Worm (Caenorhabditis elegans) whole organism, L3 larva: ENCODE results near the gene T05H4.15.

ENCODE experiments used
- R02D3.7 ChIP-seq: fragments of 150-350 bp; optimal IDR thresholded peaks from 2 replicates; lab custom pipeline; 2014; ENCODE audit warnings: missing biosample characterization, missing genetic modification characterization
- ZK546.5 ChIP-seq: sonication (generic microtip); optimal IDR thresholded peaks from 2 replicates; lab custom pipeline; 2017; ENCODE audit warnings: missing biosample characterization, missing genetic modification characterization
- aly-2 ChIP-seq: fragments of 150-350 bp; optimal IDR thresholded peaks from 2 replicates; lab custom pipeline; 2014; ENCODE audit warnings: missing biosample characterization, missing genetic modification characterization
- ceh-28 ChIP-seq: fragments of 150-350 bp; optimal IDR thresholded peaks from 2 replicates; lab custom pipeline; 2014; ENCODE audit warnings: missing biosample characterization, missing genetic modification reagents, missing genetic modification characterization
- ceh-9 ChIP-seq: sonication (generic microtip); optimal IDR thresholded peaks from 2 replicates; lab custom pipeline; 2018; ENCODE audit warnings: missing biosample characterization, missing genetic modification characterization
- daf-12 ChIP-seq: fragments of 150-350 bp; optimal IDR thresholded peaks from 2 replicates; lab custom pipeline; 2014; ENCODE audit warnings: missing biosample characterization, missing genetic modification reagents, missing genetic modification characterization
- egl-5 ChIP-seq: fragments of 150-350 bp; optimal IDR thresholded peaks from 2 replicates; lab custom pipeline; 2017; ENCODE audit warnings: missing biosample characterization, missing genetic modification reagents, missing genetic modification characterization, inconsistent platforms
- elt-1 ChIP-seq: fragments of 150-350 bp; optimal IDR thresholded peaks from 2 replicates; lab custom pipeline; 2014; ENCODE audit warnings: missing biosample characterization, missing genetic modification characterization
- elt-2 ChIP-seq: sonication (generic microtip); optimal IDR thresholded peaks from 2 replicates; lab custom pipeline; 2016; ENCODE audit warnings: missing genetic modification reagents, mild to moderate bottlenecking, missing genetic modification characterization, missing compliant biosample characterization
- elt-3 ChIP-seq, 3 experiments: fragments of 150-350 bp in 1 of 3; sonication (generic microtip) in 2 of 3; optimal IDR thresholded peaks; 2 replicates in 2 of 3; 4 replicates in 1 of 3; lab custom pipeline; 2014 to 2017; ENCODE audit warnings: missing biosample characterization in 3 of 3, missing genetic modification characterization in 3 of 3
- eor-1 ChIP-seq, 2 experiments: fragments of 150-350 bp; optimal IDR thresholded peaks; 2 replicates each; lab custom pipeline; 2014 to 2018; ENCODE audit warnings: missing biosample characterization in 2 of 2, missing genetic modification characterization in 2 of 2
- fos-1 ChIP-seq: fragments of 150-350 bp; optimal IDR thresholded peaks from 2 replicates; lab custom pipeline; 2014; ENCODE audit warnings: missing biosample characterization, missing genetic modification characterization
- hmg-11 ChIP-seq: sonication (generic microtip); optimal IDR thresholded peaks from 2 replicates; lab custom pipeline; 2016; ENCODE audit warnings: missing genetic modification characterization, missing compliant biosample characterization
- jun-1 ChIP-seq: fragments of 150-350 bp; optimal IDR thresholded peaks from 2 replicates; lab custom pipeline; 2014; ENCODE audit warnings: missing biosample characterization, missing genetic modification reagents, missing genetic modification characterization
- lin-15B ChIP-seq: fragments of 150-350 bp; optimal IDR thresholded peaks from 2 replicates; lab custom pipeline; 2014; ENCODE audit warnings: missing biosample characterization, missing genetic modification characterization
- lsy-12 ChIP-seq: sonication (generic microtip); optimal IDR thresholded peaks from 2 replicates; lab custom pipeline; 2016; ENCODE audit warnings: mild to moderate bottlenecking, missing genetic modification characterization, missing compliant biosample characterization
- nfya-1 ChIP-seq: sonication (generic microtip); optimal IDR thresholded peaks from 2 replicates; lab custom pipeline; 2017; ENCODE audit warnings: missing genetic modification characterization, mild to moderate bottlenecking, missing compliant biosample characterization, antibody characterized with exemption, moderate library complexity; ENCODE audit not compliant: insufficient read depth
- nhr-11 ChIP-seq: fragments of 150-350 bp; optimal IDR thresholded peaks from 2 replicates; lab custom pipeline; 2014; ENCODE audit warnings: missing biosample characterization, missing genetic modification characterization
- nhr-23 ChIP-seq: fragments of 150-350 bp; optimal IDR thresholded peaks from 2 replicates; lab custom pipeline; 2014; ENCODE audit warnings: missing biosample characterization, missing genetic modification reagents, missing genetic modification characterization
- nhr-25 ChIP-seq: sonication (generic microtip); optimal IDR thresholded peaks from 2 replicates; lab custom pipeline; 2017; ENCODE audit warnings: missing biosample characterization, missing genetic modification characterization
- nhr-28 ChIP-seq: fragments of 150-350 bp; optimal IDR thresholded peaks from 2 replicates; lab custom pipeline; 2014; ENCODE audit warnings: missing biosample characterization, missing genetic modification characterization
- nhr-67 ChIP-seq: fragments of 150-350 bp; optimal IDR thresholded peaks from 2 replicates; lab custom pipeline; 2014; ENCODE audit warnings: missing biosample characterization, missing genetic modification characterization
- nhr-76 ChIP-seq: fragments of 150-350 bp; sonication (generic microtip); optimal IDR thresholded peaks from 5 replicates; lab custom pipeline; 2014; ENCODE audit warnings: missing biosample characterization, missing genetic modification characterization
- pha-4 ChIP-seq: fragments of 150-350 bp; optimal IDR thresholded peaks from 2 replicates; lab custom pipeline; 2014; ENCODE audit warnings: missing biosample characterization, missing genetic modification reagents, missing genetic modification characterization
- pqm-1 ChIP-seq: fragments of 150-350 bp; optimal IDR thresholded peaks from 2 replicates; lab custom pipeline; 2017; ENCODE audit warnings: missing biosample characterization, missing genetic modification characterization, inconsistent platforms
- sea-2 ChIP-seq: fragments of 150-350 bp; sonication (generic microtip); optimal IDR thresholded peaks from 4 replicates; lab custom pipeline; 2014; ENCODE audit warnings: missing biosample characterization, missing genetic modification reagents, missing genetic modification characterization
- unc-39 ChIP-seq: sonication (generic microtip); optimal IDR thresholded peaks from 4 replicates; lab custom pipeline; 2017; ENCODE audit warnings: missing biosample characterization, missing genetic modification characterization
- unc-62 ChIP-seq: fragments of 150-350 bp; sonication (generic microtip); optimal IDR thresholded peaks from 4 replicates; lab custom pipeline; 2014; ENCODE audit warnings: missing biosample characterization, missing genetic modification reagents, missing genetic modification characterization
- zag-1 ChIP-seq: fragments of 150-350 bp; optimal IDR thresholded peaks from 2 replicates; lab custom pipeline; 2014; ENCODE audit warnings: missing biosample characterization, missing genetic modification characterization
- ztf-4 ChIP-seq: fragments of 150-350 bp; optimal IDR thresholded peaks from 2 replicates; lab custom pipeline; 2014; ENCODE audit warnings: missing biosample characterization, missing genetic modification characterization

Gene T05H4.15

ce11 chrV:6411161-6411560, 30.4 kb downstream of the T05H4.15 start:
- TF ChIP-seq jun-1 (peak; percentile 7), elt-2 (peak; percentile 95), lsy-12 (tag; lab: Kevin White, UChicago) (no peak), ceh-28 (tag; lab: Kevin White, UChicago) (no peak), pqm-1 (peak; percentile 93), nhr-76 (no peak)

- TF ChIP-seq unc-39: no peak
- peak; percentile 21 for TF ChIP-seq nfya-1
- TF ChIP-seq pqm-1: peak; percentile 3
- peak; percentile 63 for TF ChIP-seq elt-2
- TF ChIP-seq, all 47 proteins: peak for 3
Observed at ce11 chrV:6408733-6409227, 32.7 kb downstream of the T05H4.15 start, which contains the start of gene bcf-1. TSS of gene bcf-1 (minus strand) at chrV:6408783.

- TF ChIP-seq nhr-11 (tag; lab: Kevin White, UChicago) (no peak), elt-2 (peak; percentile 92), jun-1 (peak; percentile 42), ztf-4 (tag; lab: Kevin White, UChicago) (no peak), pha-4 (peak; percentile 34), pqm-1 (peak; percentile 93)
- TF ChIP-seq, all 47 proteins: peak for 4
Observed at ce11 chrV:6407587-6407986, 33.9 kb downstream of the T05H4.15 start.

- TF ChIP-seq pqm-1: peak; percentile 7
- TF ChIP-seq R02D3.7: no peak
- TF ChIP-seq aly-2 (tag; lab: Kevin White, UChicago): peak; percentile 74
- TF ChIP-seq nhr-67: no peak
Observed at ce11 chrV:6400950-6401551, 40.5 kb downstream of the T05H4.15 start.

ce11 chrV:6400528-6400927, 41.0 kb downstream of the T05H4.15 start:
- TF ChIP-seq sea-2 (no peak), elt-2 (peak; percentile 69), pha-4 (peak; percentile 15), hmg-11 (tag; lab: Kevin White, UChicago) (no peak)

ce11 chrV:6399831-6400230, 41.7 kb downstream of the T05H4.15 start, which contains the start of gene gfi-1:
TSS of gene gfi-1 (minus strand) at chrV:6399931.
- TF ChIP-seq unc-39 (no peak), elt-1 (no peak), elt-3 (tag; optimal IDR thresholded peaks at IDR 0.05; lab: Kevin White, UChicago) (no peak), daf-12 (tag; lab: Kevin White, UChicago) (no peak), nhr-23 (tag; lab: Kevin White, UChicago) (no peak), pqm-1 (no peak), nfya-1 (no peak), ceh-9 (tag; lab: Kevin White, UChicago) (no peak), nhr-25 (tag; lab: Kevin White, UChicago) (no peak), ZK546.5 (no peak), elt-2 (no peak), zag-1 (tag; lab: Kevin White, UChicago) (no peak), lin-15B (no peak), lsy-12 (tag; lab: Kevin White, UChicago) (no peak), ztf-4 (tag; lab: Kevin White, UChicago) (no peak), fos-1 (tag; lab: Kevin White, UChicago) (no peak), sea-2 (no peak)

ce11 chrV:6398922-6399321, 42.6 kb downstream of the T05H4.15 start:
- TF ChIP-seq nhr-28 (tag; lab: Kevin White, UChicago): no peak
- no peak for TF ChIP-seq unc-62
- TF ChIP-seq jun-1: peak; percentile 39
- no peak for TF ChIP-seq nhr-25 (tag; lab: Kevin White, UChicago)
- TF ChIP-seq pqm-1: peak; percentile 82
- no peak for TF ChIP-seq eor-1 (tag; optimal IDR thresholded peaks at IDR 0.05; lab: Kevin White, UChicago)
- peak; percentile 94 for TF ChIP-seq elt-2
- no peak for TF ChIP-seq egl-5 (tag; lab: Kevin White, UChicago)
- no peak for TF ChIP-seq fos-1 (tag; lab: Kevin White, UChicago)
- no peak for TF ChIP-seq ZK546.5
- no peak for TF ChIP-seq hmg-11 (tag; lab: Kevin White, UChicago)
